Worm (Caenorhabditis elegans): ENCODE data around the gene pqn-25.

The pqn-25 gene

DNA sequence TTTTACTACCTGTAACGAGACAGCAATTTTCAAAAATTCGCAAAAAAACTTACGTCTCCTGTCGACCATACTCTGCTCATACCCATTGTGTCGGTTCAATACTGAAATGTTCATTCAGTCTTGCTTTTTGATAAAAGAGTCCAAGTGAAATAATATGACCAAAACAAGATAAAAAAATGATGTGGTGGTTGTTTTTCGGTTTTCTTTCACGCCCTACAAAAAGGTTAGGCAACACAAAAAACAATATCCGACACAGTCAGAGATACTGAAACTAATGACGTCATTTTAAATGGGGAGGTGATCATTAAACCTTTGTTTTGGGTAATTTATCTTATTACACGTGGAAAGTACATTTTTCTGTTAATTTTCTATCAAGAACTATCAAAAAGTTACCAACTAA is 17.2 kb downstream of the pqn-25 start, which contains the start of gene R02F2.8:
R02F2.8 (minus strand) TSS at position 101 of the 400 bp plus-strand sequence.
- TF ChIP-seq ref-1 (GFP tag; conservative IDR thresholded peaks at IDR 0.05) (no peak), flt-1 (GFP tag; IDR thresholded peaks at IDR 0.05) (no peak), klf-2 (GFP tag; conservative IDR thresholded peaks at IDR 0.05) (no peak), ztf-29 (GFP tag; IDR thresholded peaks at IDR 0.05) (no peak), ztf-23 (GFP tag; IDR thresholded peaks at IDR 0.05) (no peak), tab-1 (GFP tag; IDR thresholded peaks at IDR 0.05) (no peak), cog-1 (tag; optimal IDR thresholded peaks at IDR 0.05) (no peak), T22C8.4 (GFP tag; IDR thresholded peaks at IDR 0.05) (no peak), med-1 (GFP tag; optimal IDR thresholded peaks at IDR 0.05; ENCODE audit: insufficient read depth) (no peak)

DNA sequence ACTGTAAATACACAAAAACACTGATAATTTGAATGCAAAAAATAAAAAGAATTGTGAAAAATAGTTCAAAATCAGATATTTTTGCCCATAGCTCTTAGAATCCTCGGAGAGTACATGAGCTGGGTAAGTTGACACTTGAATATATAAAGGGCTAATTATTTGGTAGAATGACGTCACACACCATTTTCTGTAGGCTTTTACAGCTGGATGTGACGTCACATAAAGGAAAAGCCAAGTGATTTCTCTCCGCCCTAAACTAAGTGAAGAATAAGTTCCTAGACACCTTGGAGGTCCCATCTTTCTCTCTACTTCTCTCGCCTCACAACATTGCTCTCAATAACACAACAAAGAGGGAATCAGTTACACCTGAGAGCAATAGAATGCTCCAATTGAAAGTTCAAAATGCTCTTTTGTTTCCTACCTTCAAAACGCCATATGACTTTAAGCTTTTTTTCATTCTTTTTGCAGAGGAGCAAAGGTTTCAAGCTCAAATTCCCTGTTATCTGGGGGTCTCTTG is 25.3 kb downstream of the pqn-25 start, which contains the start of gene osg-1:
osg-1 (plus strand) TSS at position 467 of the 517 bp plus-strand sequence.
- TF ChIP-seq tab-1 (GFP tag; IDR thresholded peaks at IDR 0.05): no peak
- TF ChIP-seq med-1 (GFP tag; optimal IDR thresholded peaks at IDR 0.05; ENCODE audit: insufficient read depth): no peak
- TF ChIP-seq cog-1 (tag; optimal IDR thresholded peaks at IDR 0.05): no peak
- TF ChIP-seq ztf-29 (GFP tag; IDR thresholded peaks at IDR 0.05): no peak
- no peak for TF ChIP-seq ref-1 (GFP tag; conservative IDR thresholded peaks at IDR 0.05)
- TF ChIP-seq klf-2 (GFP tag; conservative IDR thresholded peaks at IDR 0.05): no peak
- TF ChIP-seq ztf-23 (GFP tag; IDR thresholded peaks at IDR 0.05): no peak
- TF ChIP-seq T22C8.4 (GFP tag; IDR thresholded peaks at IDR 0.05): no peak
- TF ChIP-seq flt-1 (GFP tag; IDR thresholded peaks at IDR 0.05): no peak

DNA sequence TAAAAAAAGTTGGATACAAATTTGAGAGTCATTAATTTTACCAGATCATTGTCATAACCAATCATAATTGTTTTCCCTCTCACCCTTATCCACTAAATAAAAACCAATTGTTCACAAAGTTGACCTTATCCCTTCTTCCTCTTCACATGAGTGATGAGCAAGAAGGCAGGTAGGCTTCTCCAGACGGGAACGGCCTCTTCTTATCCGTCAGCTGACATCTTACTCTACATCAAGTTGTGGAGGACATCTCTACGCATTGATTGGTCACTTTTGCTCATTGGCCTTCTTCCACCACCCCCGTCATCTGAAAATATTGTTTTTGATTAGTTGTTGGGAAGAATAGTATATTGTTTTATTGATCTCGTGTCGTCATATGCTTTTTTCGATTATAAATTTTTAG is 26.1 kb downstream of the pqn-25 start:
- no peak for TF ChIP-seq tab-1 (GFP tag; IDR thresholded peaks at IDR 0.05)
- no peak for TF ChIP-seq T22C8.4 (GFP tag; IDR thresholded peaks at IDR 0.05)
- no peak for TF ChIP-seq ref-1 (GFP tag; conservative IDR thresholded peaks at IDR 0.05)
- TF ChIP-seq cog-1 (tag; optimal IDR thresholded peaks at IDR 0.05): no peak
- no peak for TF ChIP-seq ztf-29 (GFP tag; IDR thresholded peaks at IDR 0.05)
- TF ChIP-seq klf-2 (GFP tag; conservative IDR thresholded peaks at IDR 0.05): no peak

DNA sequence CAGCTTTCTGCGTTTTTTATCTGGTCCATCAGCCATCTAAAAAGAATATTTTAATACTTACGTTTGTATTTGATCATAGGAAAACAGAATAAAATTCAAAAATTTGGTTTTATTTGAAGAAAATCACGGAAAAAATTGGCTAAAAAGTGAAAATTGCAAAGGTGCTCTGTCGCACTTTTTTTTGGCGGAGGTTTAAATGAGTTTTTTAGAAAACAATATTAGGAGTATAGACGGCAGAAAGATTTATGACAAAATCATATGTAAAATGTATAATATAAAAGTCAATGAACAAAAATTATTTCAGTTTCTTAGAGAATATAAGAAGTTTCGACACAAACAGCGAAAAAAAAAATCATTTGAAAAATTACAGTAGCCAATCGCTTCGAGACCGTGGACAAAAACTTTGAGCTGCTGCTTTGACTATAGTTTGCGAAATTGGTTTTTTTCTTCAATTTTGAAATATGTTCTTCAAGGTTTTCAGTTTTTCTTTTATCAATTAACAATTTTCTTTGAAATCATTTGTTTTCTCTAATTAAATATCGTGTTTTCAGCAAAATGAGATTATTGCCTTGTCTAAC is 28.6 kb downstream of the pqn-25 start, which contains the start of the genes R02F2.7 and R02F2.4:
R02F2.7 (minus strand) TSS at position 36 of the 578 bp plus-strand sequence.
R02F2.4 (plus strand) TSS at position 552 of the 578 bp plus-strand sequence.
- no peak for TF ChIP-seq ztf-23 (GFP tag; IDR thresholded peaks at IDR 0.05)
- no peak for TF ChIP-seq T22C8.4 (GFP tag; IDR thresholded peaks at IDR 0.05)
- TF ChIP-seq flt-1 (GFP tag; IDR thresholded peaks at IDR 0.05): no peak
- TF ChIP-seq ref-1 (GFP tag; conservative IDR thresholded peaks at IDR 0.05): no peak
- TF ChIP-seq klf-2 (GFP tag; conservative IDR thresholded peaks at IDR 0.05): no peak
- no peak for TF ChIP-seq med-1 (GFP tag; optimal IDR thresholded peaks at IDR 0.05; ENCODE audit: insufficient read depth)
- no peak for TF ChIP-seq cog-1 (tag; optimal IDR thresholded peaks at IDR 0.05)
- no peak for TF ChIP-seq tab-1 (GFP tag; IDR thresholded peaks at IDR 0.05)
- TF ChIP-seq ztf-29 (GFP tag; IDR thresholded peaks at IDR 0.05): no peak

DNA sequence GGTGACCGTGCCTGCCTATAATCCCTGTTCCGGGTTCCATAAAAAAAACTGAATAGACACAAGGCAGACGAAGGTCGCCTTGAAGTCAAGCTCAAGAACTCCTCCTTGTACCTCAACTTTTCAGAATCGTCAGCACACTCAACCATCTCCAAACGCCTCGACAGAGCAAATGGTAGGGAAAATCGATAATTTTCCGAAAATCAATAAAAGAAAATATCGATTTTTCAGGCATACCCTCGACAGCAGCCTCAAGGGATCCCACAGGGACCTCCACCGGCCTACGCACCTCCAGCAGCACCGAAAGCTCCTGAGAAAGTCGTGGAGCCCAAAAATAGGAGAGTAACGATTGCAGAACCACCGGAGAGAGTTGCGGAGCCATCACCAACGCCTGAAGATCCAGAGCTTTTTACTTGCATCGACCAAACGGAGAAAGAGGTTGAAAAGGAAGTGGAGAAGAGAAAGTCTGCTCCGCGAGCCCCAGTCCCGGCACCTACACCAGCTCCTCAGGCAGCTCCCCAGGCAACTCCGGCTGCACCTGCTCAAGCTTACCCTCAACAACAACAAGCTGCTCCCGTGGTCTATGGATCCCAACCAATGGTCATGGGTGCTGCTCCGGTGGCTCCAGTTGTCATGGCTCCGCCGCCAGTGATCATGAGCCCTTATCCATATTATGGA is 32.8 kb downstream of the pqn-25 start:
- TF ChIP-seq ztf-29 (GFP tag; IDR thresholded peaks at IDR 0.05): no peak
- TF ChIP-seq T22C8.4 (GFP tag; IDR thresholded peaks at IDR 0.05): peak; percentile 74

DNA sequence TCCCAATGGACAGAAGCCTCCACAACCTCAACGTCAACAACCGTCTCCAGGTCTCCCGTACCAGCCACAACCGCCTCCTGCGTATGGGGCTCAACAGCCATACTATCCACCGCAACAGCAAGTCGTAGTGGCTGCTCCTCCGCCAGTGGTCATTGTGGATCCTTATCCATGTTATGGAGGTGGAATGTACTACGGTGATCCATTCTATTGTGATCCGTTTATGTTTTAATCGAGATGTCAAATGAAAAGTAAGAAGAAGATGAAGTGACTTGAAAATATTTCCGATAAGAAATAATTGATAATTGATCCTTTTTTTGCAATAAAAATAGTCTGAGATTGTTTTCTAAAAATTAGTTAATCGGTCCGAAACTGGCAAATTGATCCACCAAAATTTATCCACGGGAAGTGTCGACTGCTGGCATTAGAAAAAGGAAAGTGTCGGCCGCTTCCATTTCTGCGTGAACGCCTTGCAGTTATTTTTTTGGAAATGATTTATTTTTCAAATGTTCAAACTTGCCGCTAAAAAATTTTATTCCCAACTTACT is 33.5 kb downstream of the pqn-25 start, which contains the start of the genes R02F2.6 and R02F2.5:
R02F2.6 (minus strand) TSS at position 101 of the 545 bp plus-strand sequence.
R02F2.5 (plus strand) TSS at position 495 of the 545 bp plus-strand sequence.
- no peak for TF ChIP-seq ztf-23 (GFP tag; IDR thresholded peaks at IDR 0.05)
- TF ChIP-seq med-1 (GFP tag; optimal IDR thresholded peaks at IDR 0.05; ENCODE audit: insufficient read depth): no peak
- TF ChIP-seq klf-2 (GFP tag; conservative IDR thresholded peaks at IDR 0.05): no peak
- no peak for TF ChIP-seq tab-1 (GFP tag; IDR thresholded peaks at IDR 0.05)
- no peak for TF ChIP-seq T22C8.4 (GFP tag; IDR thresholded peaks at IDR 0.05)
- TF ChIP-seq cog-1 (tag; optimal IDR thresholded peaks at IDR 0.05): no peak
- no peak for TF ChIP-seq ref-1 (GFP tag; conservative IDR thresholded peaks at IDR 0.05)
- TF ChIP-seq flt-1 (GFP tag; IDR thresholded peaks at IDR 0.05): no peak
- TF ChIP-seq ztf-29 (GFP tag; IDR thresholded peaks at IDR 0.05): no peak

DNA sequence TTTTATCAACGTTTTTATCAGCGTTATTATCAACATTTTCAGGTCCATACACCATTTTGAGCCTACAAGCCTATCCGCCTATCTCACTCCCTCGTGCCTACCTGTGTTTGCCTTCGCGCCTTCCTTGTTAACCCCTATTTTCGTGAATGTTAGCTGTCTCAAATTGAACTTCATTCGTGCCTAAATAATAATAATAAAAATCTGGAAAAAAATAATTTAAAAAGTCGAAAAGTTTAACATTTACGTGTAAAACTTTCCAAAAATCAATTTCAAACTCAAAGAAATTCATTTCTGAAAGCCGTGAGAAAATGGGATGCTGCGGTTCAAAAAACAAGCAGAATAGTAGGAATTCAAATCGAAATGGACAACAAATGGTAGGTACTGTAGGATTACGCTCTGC is 34.4 kb downstream of the pqn-25 start, which contains the start of gene R02F2.10:
R02F2.10 (plus strand) TSS at position 301 of the 400 bp plus-strand sequence.
- TF ChIP-seq ref-1 (GFP tag; conservative IDR thresholded peaks at IDR 0.05) (no peak), ztf-23 (GFP tag; IDR thresholded peaks at IDR 0.05) (no peak), flt-1 (GFP tag; IDR thresholded peaks at IDR 0.05) (no peak), ztf-29 (GFP tag; IDR thresholded peaks at IDR 0.05) (no peak), klf-2 (GFP tag; conservative IDR thresholded peaks at IDR 0.05) (no peak), cog-1 (tag; optimal IDR thresholded peaks at IDR 0.05) (no peak), tab-1 (GFP tag; IDR thresholded peaks at IDR 0.05) (no peak), T22C8.4 (GFP tag; IDR thresholded peaks at IDR 0.05) (no peak), med-1 (GFP tag; optimal IDR thresholded peaks at IDR 0.05; ENCODE audit: insufficient read depth) (no peak)

DNA sequence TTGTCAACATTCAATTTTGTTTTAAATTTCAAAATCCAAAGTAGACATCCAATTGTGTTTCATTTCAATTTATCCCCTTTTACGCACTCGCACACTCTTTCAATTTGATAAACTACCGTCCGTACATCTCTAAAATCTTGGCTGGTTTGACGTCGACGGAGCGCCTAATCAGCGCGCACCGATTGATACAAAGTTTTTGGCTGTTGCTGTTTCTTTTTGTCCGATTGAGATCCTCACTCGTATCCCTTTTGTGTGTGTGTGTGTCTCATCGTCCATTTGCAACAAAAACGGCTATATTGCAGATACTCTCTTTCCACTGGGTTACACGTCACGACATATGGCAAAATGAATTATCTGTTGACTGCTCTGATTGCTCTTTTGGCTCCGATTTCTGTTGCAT is 38.2 kb downstream of the pqn-25 start, which contains the start of gene lon-1:
lon-1 (plus strand) TSS at position 301 of the 400 bp plus-strand sequence.
- TF ChIP-seq ztf-29 (GFP tag; IDR thresholded peaks at IDR 0.05) (no peak), flt-1 (GFP tag; IDR thresholded peaks at IDR 0.05) (no peak), ztf-23 (GFP tag; IDR thresholded peaks at IDR 0.05) (no peak), tab-1 (GFP tag; IDR thresholded peaks at IDR 0.05) (no peak), klf-2 (GFP tag; conservative IDR thresholded peaks at IDR 0.05) (no peak), med-1 (GFP tag; optimal IDR thresholded peaks at IDR 0.05; ENCODE audit: insufficient read depth) (no peak), cog-1 (tag; optimal IDR thresholded peaks at IDR 0.05) (no peak), T22C8.4 (GFP tag; IDR thresholded peaks at IDR 0.05) (no peak), ref-1 (GFP tag; conservative IDR thresholded peaks at IDR 0.05) (no peak)

DNA sequence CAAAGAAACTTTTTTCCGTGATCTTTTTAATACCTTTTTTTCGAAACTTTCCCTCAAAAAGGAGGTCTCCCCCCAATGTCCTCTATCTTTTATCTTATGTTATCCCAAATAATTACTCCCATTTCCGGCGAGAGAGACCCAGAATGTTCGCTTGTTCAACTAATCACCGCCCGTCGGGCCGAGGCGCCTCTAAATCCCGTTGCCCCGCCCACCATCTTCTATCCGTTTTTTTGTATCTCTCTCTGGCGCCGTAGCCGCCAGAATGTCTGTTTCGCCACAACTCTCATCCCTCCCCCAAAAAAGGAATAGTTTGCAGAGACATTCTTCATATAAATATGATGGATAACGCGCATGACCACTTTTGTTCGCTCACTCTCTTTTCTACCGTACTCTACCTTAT is 39.7 kb downstream of the pqn-25 start:
- TF ChIP-seq cog-1 (tag; optimal IDR thresholded peaks at IDR 0.05): no peak
- TF ChIP-seq ref-1 (GFP tag; conservative IDR thresholded peaks at IDR 0.05): no peak
- TF ChIP-seq T22C8.4 (GFP tag; IDR thresholded peaks at IDR 0.05): no peak
- no peak for TF ChIP-seq ztf-23 (GFP tag; IDR thresholded peaks at IDR 0.05)
- TF ChIP-seq flt-1 (GFP tag; IDR thresholded peaks at IDR 0.05): no peak
- no peak for TF ChIP-seq med-1 (GFP tag; optimal IDR thresholded peaks at IDR 0.05; ENCODE audit: insufficient read depth)
- TF ChIP-seq tab-1 (GFP tag; IDR thresholded peaks at IDR 0.05): no peak
- no peak for TF ChIP-seq ztf-29 (GFP tag; IDR thresholded peaks at IDR 0.05)
- no peak for TF ChIP-seq klf-2 (GFP tag; conservative IDR thresholded peaks at IDR 0.05)
